Fruit fly (Drosophila melanogaster) whole organism, embryonic: ENCODE results near the gene CG11695.

Experiments used
- CG10543 ChIP-seq: fragments of 200-800 bp; sonication (Bioruptor generic); optimal IDR thresholded peaks from 3 replicates; lab custom pipeline; 2017; ENCODE audit warnings: missing biosample characterization, mild to moderate bottlenecking, missing genetic modification characterization, moderate library complexity
- CG12071 ChIP-seq: fragments of 200-800 bp; sonication (Bioruptor generic); optimal IDR thresholded peaks from 3 replicates; lab custom pipeline; 2018; ENCODE audit warnings: missing biosample characterization, mild to moderate bottlenecking, missing genetic modification characterization
- CG12219 ChIP-seq: fragments of 200-800 bp; sonication (Bioruptor generic); optimal IDR thresholded peaks from 3 replicates; lab custom pipeline; 2018; ENCODE audit warnings: missing biosample characterization, mild to moderate bottlenecking, missing genetic modification characterization
- CG13624 ChIP-seq: fragments of 200-800 bp; sonication (Bioruptor generic); optimal IDR thresholded peaks from 2 replicates; lab custom pipeline; 2016; ENCODE audit warnings: missing biosample characterization, missing genetic modification characterization
- CG15269 ChIP-seq: fragments of 200-800 bp; sonication (Bioruptor generic); optimal IDR thresholded peaks from 2 replicates; lab custom pipeline; 2018; ENCODE audit warnings: missing biosample characterization, mild to moderate bottlenecking, missing genetic modification characterization, moderate library complexity
- CG17186 ChIP-seq: fragments of 200-800 bp; sonication (Bioruptor generic); optimal IDR thresholded peaks from 3 replicates; lab custom pipeline; 2017; ENCODE audit warnings: missing biosample characterization, missing genetic modification reagents, missing genetic modification characterization
- CG17385 ChIP-seq: fragments of 200-800 bp; sonication (Bioruptor generic); optimal IDR thresholded peaks from 3 replicates; lab custom pipeline; 2018; ENCODE audit warnings: missing biosample characterization, mild to moderate bottlenecking, missing genetic modification characterization
- CG2199 ChIP-seq: fragments of 200-800 bp; sonication (Bioruptor generic); IDR thresholded peaks from 3 replicates; pipeline ENCODE4 v1.3.6; 2022; ENCODE audit warnings: missing biosample characterization, missing genetic modification characterization
- CG2678 ChIP-seq: fragments of 200-800 bp; sonication (Bioruptor generic); optimal IDR thresholded peaks from 3 replicates; lab custom pipeline; 2019; ENCODE audit warnings: missing biosample characterization, mild to moderate bottlenecking, missing genetic modification characterization, moderate library complexity
- CG2712 ChIP-seq: fragments of 200-800 bp; optimal IDR thresholded peaks from 3 replicates; lab custom pipeline; 2019; ENCODE audit warnings: missing biosample characterization, mild to moderate bottlenecking, missing genetic modification characterization, moderate library complexity
- CG2875 ChIP-seq: fragments of 200-800 bp; sonication (Bioruptor generic); optimal IDR thresholded peaks from 2 replicates; lab custom pipeline; 2017; ENCODE audit warnings: missing biosample characterization, mild to moderate bottlenecking, missing genetic modification characterization, missing genetic modification reagents
- CG31441 ChIP-seq: fragments of 200-800 bp; sonication (Bioruptor generic); IDR thresholded peaks from 2 replicates; pipeline ENCODE4 v1.3.6; 2022; ENCODE audit warnings: missing biosample characterization, missing genetic modification characterization
- CG34224 ChIP-seq: fragments of 200-800 bp; sonication (Bioruptor generic); IDR thresholded peaks from 3 replicates; pipeline ENCODE4 v1.3.6; 2022; ENCODE audit warnings: missing biosample characterization, missing genetic modification characterization; ENCODE audit not compliant: partially characterized antibody
- CG34422 ChIP-seq: fragments of 200-800 bp; sonication (Bioruptor generic); IDR thresholded peaks from 3 replicates; pipeline ENCODE4 v1.3.6; 2022; ENCODE audit warnings: missing biosample characterization, missing genetic modification characterization
- CG4360 ChIP-seq: fragments of 200-800 bp; sonication (Bioruptor generic); IDR thresholded peaks from 2 replicates; pipeline ENCODE4 v1.3.6; 2022; ENCODE audit warnings: missing biosample characterization, missing genetic modification characterization
- CG6272 ChIP-seq: fragments of 200-800 bp; sonication (Bioruptor generic); IDR thresholded peaks from 2 replicates; pipeline ENCODE4 v1.3.6; 2022; ENCODE audit warnings: missing biosample characterization, missing genetic modification characterization
- CG6654 ChIP-seq: fragments of 200-800 bp; sonication (Bioruptor generic); optimal IDR thresholded peaks from 2 replicates; lab custom pipeline; 2017; ENCODE audit warnings: missing biosample characterization, mild to moderate bottlenecking, missing genetic modification characterization
- CG7271 ChIP-seq: fragments of 200-800 bp; sonication (Bioruptor generic); optimal IDR thresholded peaks from 2 replicates; lab custom pipeline; 2018; ENCODE audit warnings: missing biosample characterization, mild to moderate bottlenecking, missing genetic modification characterization, moderate library complexity
- CG7556 ChIP-seq: fragments of 200-800 bp; sonication (Bioruptor generic); optimal IDR thresholded peaks from 2 replicates; lab custom pipeline; 2017; ENCODE audit warnings: missing biosample characterization, mild to moderate bottlenecking, missing genetic modification characterization
- CG7745 ChIP-seq: fragments of 200-800 bp; sonication (Bioruptor generic); optimal IDR thresholded peaks from 2 replicates; lab custom pipeline; 2018; ENCODE audit warnings: missing biosample characterization, mild to moderate bottlenecking, missing genetic modification characterization, moderate library complexity
- CG7839 ChIP-seq: fragments of 200-800 bp; sonication (Bioruptor generic); optimal IDR thresholded peaks from 3 replicates; lab custom pipeline; 2018; ENCODE audit warnings: missing biosample characterization, mild to moderate bottlenecking, missing genetic modification characterization, moderate library complexity
- CG8281 ChIP-seq: fragments of 200-800 bp; sonication (Bioruptor generic); optimal IDR thresholded peaks from 2 replicates; lab custom pipeline; 2018; ENCODE audit warnings: missing biosample characterization, mild to moderate bottlenecking, missing genetic modification characterization, moderate library complexity
- CG9609 ChIP-seq: fragments of 200-800 bp; sonication (Bioruptor generic); optimal IDR thresholded peaks from 3 replicates; lab custom pipeline; 2016; ENCODE audit warnings: missing biosample characterization, missing genetic modification characterization
- CoRest ChIP-seq: fragments of 200-800 bp; sonication (Bioruptor generic); optimal IDR thresholded peaks from 3 replicates; lab custom pipeline; 2018; ENCODE audit warnings: missing biosample characterization, mild to moderate bottlenecking, missing genetic modification characterization, moderate library complexity
- Doc2 ChIP-seq: fragments of 200-800 bp; sonication (Bioruptor generic); IDR thresholded peaks from 2 replicates; pipeline ENCODE4 v1.3.6; 2022; ENCODE audit warnings: missing biosample characterization, missing genetic modification characterization
- Fer1 ChIP-seq: fragments of 200-800 bp; sonication (Bioruptor generic); optimal IDR thresholded peaks from 2 replicates; lab custom pipeline; 2017; ENCODE audit warnings: missing biosample characterization, mild to moderate bottlenecking, missing genetic modification characterization
- H15 ChIP-seq: fragments of 200-800 bp; sonication (Bioruptor generic); IDR thresholded peaks from 3 replicates; pipeline ENCODE4 v1.3.6; 2022; ENCODE audit warnings: missing biosample characterization, missing genetic modification characterization
- Jarid2 ChIP-seq: fragments of 200-800 bp; sonication (Bioruptor generic); optimal IDR thresholded peaks from 3 replicates; lab custom pipeline; 2017; ENCODE audit warnings: mild to moderate bottlenecking, missing biosample characterization, missing genetic modification reagents, missing genetic modification characterization
- MESR4 ChIP-seq: fragments of 200-800 bp; sonication (Bioruptor generic); optimal IDR thresholded peaks from 2 replicates; lab custom pipeline; 2018; ENCODE audit warnings: missing biosample characterization, mild to moderate bottlenecking, missing genetic modification characterization, moderate library complexity
- Med ChIP-seq: fragments of 200-800 bp; sonication (Bioruptor generic); peaks from one replicate; lab custom pipeline; 2016; ENCODE audit warnings: missing biosample characterization, missing genetic modification characterization, mild to moderate bottlenecking, inconsistent platforms, moderate library complexity
- Oli ChIP-seq: fragments of 200-800 bp; sonication (Bioruptor generic); optimal IDR thresholded peaks from 2 replicates; lab custom pipeline; 2018; ENCODE audit warnings: missing biosample characterization, mild to moderate bottlenecking, missing genetic modification characterization, moderate library complexity
- Taf1 ChIP-seq: fragments of 200-800 bp; sonication (Bioruptor generic); IDR thresholded peaks from 2 replicates; pipeline ENCODE4 v1.3.6; 2022; ENCODE audit warnings: missing biosample characterization, missing genetic modification characterization
- al ChIP-seq: fragments of 200-800 bp; sonication (Bioruptor generic); IDR thresholded peaks from 2 replicates; pipeline ENCODE4 v1.3.6; 2022; ENCODE audit warnings: missing biosample characterization, missing genetic modification characterization
- ase ChIP-seq: fragments of 200-800 bp; sonication (Bioruptor generic); IDR thresholded peaks from 3 replicates; pipeline ENCODE4 v1.3.6; 2022; ENCODE audit warnings: missing biosample characterization, missing genetic modification characterization
- btn ChIP-seq: fragments of 200-800 bp; sonication (Bioruptor generic); optimal IDR thresholded peaks from 2 replicates; lab custom pipeline; 2016; ENCODE audit warnings: missing biosample characterization, missing genetic modification characterization
- chinmo ChIP-seq: fragments of 200-800 bp; sonication (Bioruptor generic); IDR thresholded peaks from 4 replicates; pipeline ENCODE4 v1.3.6; 2022; ENCODE audit warnings: missing biosample characterization, missing genetic modification characterization; ENCODE audit not compliant: partially characterized antibody
- dysf ChIP-seq: fragments of 200-800 bp; sonication (Bioruptor generic); IDR thresholded peaks from 3 replicates; pipeline ENCODE4 v1.3.6; 2022; ENCODE audit warnings: missing biosample characterization, missing genetic modification characterization
- ftz-f1 ChIP-seq: fragments of 200-800 bp; sonication (Bioruptor generic); optimal IDR thresholded peaks from 2 replicates; lab custom pipeline; 2016; ENCODE audit warnings: missing biosample characterization, missing genetic modification characterization
- h ChIP-seq: fragments of >200 bp; optimal IDR thresholded peaks from 2 replicates; lab custom pipeline; 2017
- lola ChIP-seq, 3 experiments: fragments of >200 bp in 2 of 3; fragments of 200-800 bp in 1 of 3; sonication (Bioruptor generic) in 1 of 3; optimal IDR thresholded peaks; 2 replicates each; lab custom pipeline; 2017 to 2019; ENCODE audit warnings: missing biosample characterization in 3 of 3, missing genetic modification characterization in 3 of 3, mild to moderate bottlenecking in 1 of 3, moderate library complexity in 1 of 3
- lov ChIP-seq, 2 experiments: fragments of 200-800 bp in 1 of 2; fragments of >200 bp in 1 of 2; sonication (Bioruptor generic) in 1 of 2; IDR thresholded peaks in 1 of 2; optimal IDR thresholded peaks in 1 of 2; 2 replicates in 1 of 2; 3 replicates in 1 of 2; pipeline versions ENCODE4 v1.3.6 to Lab custom; 2017 to 2022; ENCODE audit warnings: missing biosample characterization in 1 of 2, missing genetic modification characterization in 1 of 2
- repo ChIP-seq: fragments of 200-800 bp; sonication (Bioruptor generic); optimal IDR thresholded peaks from 2 replicates; lab custom pipeline; 2016; ENCODE audit warnings: missing biosample characterization, missing genetic modification characterization
- salm ChIP-seq: fragments of 200-800 bp; sonication (Bioruptor generic); optimal IDR thresholded peaks from 2 replicates; lab custom pipeline; 2018; ENCODE audit warnings: missing biosample characterization, mild to moderate bottlenecking, missing genetic modification characterization
- sens ChIP-seq: fragments of 200-800 bp; sonication (Bioruptor generic); peaks from one replicate; lab custom pipeline; 2016; ENCODE audit warnings: missing biosample characterization, missing genetic modification characterization
- sna ChIP-seq: fragments of 200-800 bp; sonication (Bioruptor generic); IDR thresholded peaks from 2 replicates; pipeline ENCODE4 v1.3.6; 2022; ENCODE audit warnings: missing biosample characterization, missing genetic modification characterization; ENCODE audit not compliant: partially characterized antibody
- sug ChIP-seq: fragments of 200-800 bp; optimal IDR thresholded peaks from 2 replicates; lab custom pipeline; 2019; ENCODE audit warnings: missing biosample characterization, mild to moderate bottlenecking, missing genetic modification characterization, moderate library complexity

CG11695 gene

DNA sequence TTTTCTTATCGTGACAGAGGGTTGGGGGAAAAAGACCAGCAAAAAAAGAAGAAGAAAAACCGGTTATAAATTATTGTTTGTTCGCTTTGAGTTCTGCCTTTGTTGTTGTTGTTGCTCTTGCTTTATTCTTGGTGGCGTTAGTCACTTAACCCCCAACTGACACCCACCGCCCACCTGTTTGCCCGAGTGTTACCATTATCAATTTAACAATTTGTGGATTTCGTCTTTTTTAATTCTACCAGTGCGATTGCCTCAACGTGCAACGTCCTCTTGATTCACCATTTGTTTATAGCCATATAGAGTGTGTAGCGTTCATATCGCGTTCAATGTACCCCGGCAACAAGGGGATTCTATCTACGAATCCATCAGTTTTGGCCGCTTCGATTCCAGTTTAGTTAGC is 24.7 kb downstream of the CG11695 start:
- TF ChIP-seq CG10543 (GFP tag; lab: Kevin White, UChicago) (no peak), CG34224 (GFP tag; lab: Robert Waterston, UW) (0 out of 3 replicates have a peak, but pooled peaks have one; percentile 13), Doc2 (GFP tag; lab: Robert Waterston, UW) (no peak), CG2712 (tag; lab: Kevin White, UChicago) (no peak), chinmo (GFP tag; lab: Robert Waterston, UW) (0 out of 4 replicates have a peak, but pooled peaks have one; percentile 23), al (no peak), sug (tag; lab: Kevin White, UChicago) (peak; percentile 40), CG7839 (no peak), CG4360 (GFP tag; lab: Robert Waterston, UW) (peak; percentile 70), CG31441 (GFP tag; lab: Robert Waterston, UW) (no peak), CG17385 (GFP tag; lab: Kevin White, UChicago) (peak; percentile 78), CG17186 (GFP tag; lab: Kevin White, UChicago) (no peak)

DNA sequence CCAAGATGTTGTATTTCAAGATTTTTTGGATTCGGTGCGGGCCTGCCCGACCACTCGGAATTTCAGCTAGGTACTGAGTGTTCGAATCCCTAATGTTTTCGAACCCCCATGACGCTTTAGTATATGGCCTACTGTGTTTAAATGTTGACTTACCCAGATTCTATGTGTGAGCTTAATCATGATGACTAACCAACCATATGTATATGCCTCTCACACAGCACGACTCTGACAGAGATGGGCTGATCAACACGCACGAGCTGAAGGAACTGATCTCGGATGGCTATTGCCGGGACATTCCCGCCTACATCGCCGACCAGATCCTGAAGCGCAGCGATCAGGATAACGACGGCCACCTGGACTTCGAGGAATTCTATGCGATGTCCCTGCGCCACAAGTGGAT is 27.4 kb downstream of the CG11695 start, which contains the start of gene CG2533:
TSS of gene CG2533 (minus strand) at position 101 of the 400 bp plus-strand sequence.
- no peak for TF ChIP-seq lola (GFP tag; optimal IDR thresholded peaks at IDR 0.05; lab: Kevin White, UChicago)
- TF ChIP-seq H15 (GFP tag; lab: Robert Waterston, UW) = no peak
- no peak for TF ChIP-seq CG12219 (GFP tag; lab: Kevin White, UChicago)
- no peak for TF ChIP-seq CG15269 (tag; lab: Kevin White, UChicago)
- TF ChIP-seq CG2875 (GFP tag; lab: Kevin White, UChicago) = no peak
- no peak for TF ChIP-seq Taf1 (GFP tag; lab: Robert Waterston, UW)
- no peak for TF ChIP-seq Oli (tag; lab: Kevin White, UChicago)
- no peak for TF ChIP-seq ase (GFP tag; lab: Robert Waterston, UW)
- TF ChIP-seq CG2199 (GFP tag; lab: Robert Waterston, UW) = no peak

DNA sequence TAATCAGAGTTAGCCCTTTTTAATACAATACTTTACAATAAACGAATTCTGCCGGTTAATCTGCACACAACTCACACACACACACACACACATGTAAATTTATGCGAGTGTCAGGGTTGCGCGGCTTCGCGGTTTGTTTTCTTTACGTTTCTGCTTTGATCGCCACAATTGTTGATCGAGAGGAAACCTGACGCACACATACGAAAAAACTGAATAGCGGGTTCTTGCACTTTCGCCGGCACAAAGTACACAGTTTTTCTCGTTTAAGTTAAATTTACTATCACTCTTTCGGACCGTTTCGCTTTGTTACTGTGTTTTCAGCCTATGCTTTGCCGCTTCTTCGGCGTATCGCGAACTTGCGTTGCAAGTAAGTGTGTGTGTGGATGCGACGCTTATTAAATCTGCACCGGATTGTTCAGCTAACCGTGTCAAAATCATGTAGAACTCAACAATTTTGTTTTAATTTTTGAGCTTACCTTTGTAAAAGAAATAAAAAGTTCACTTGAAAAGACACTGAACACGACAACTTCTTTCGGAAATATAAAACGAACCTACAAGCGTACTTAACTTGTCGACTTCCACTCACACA is 34.5 kb downstream of the CG11695 start:
- TF ChIP-seq CG7556 (no peak), h (lab: Kevin White, UChicago) (no peak), H15 (GFP tag; lab: Robert Waterston, UW) (no peak), Fer1 (GFP tag; lab: Kevin White, UChicago) (no peak), CG2678 (no peak), MESR4 (peak; percentile 11), salm (tag; lab: Kevin White, UChicago) (no peak), CG9609 (GFP tag; lab: Kevin White, UChicago) (no peak), repo (GFP tag; lab: Kevin White, UChicago) (no peak), CG13624 (GFP tag; lab: Kevin White, UChicago) (no peak), sens (GFP tag; lab: Kevin White, UChicago) (peak; percentile 7), ftz-f1 (GFP tag; lab: Kevin White, UChicago) (peak; percentile 32), Med (GFP tag; lab: Kevin White, UChicago) (peak; percentile 70), CG6272 (GFP tag; lab: Robert Waterston, UW) (no peak), lov (optimal IDR thresholded peaks at IDR 0.05; lab: Kevin White, UChicago) (no peak), lov (GFP tag; IDR thresholded peaks at IDR 0.05; lab: Robert Waterston, UW) (no peak), btn (GFP tag; lab: Kevin White, UChicago) (no peak), CG34422 (GFP tag; lab: Robert Waterston, UW) (0 out of 3 replicates have a peak, but pooled peaks have one; percentile 47), CoRest (tag; lab: Kevin White, UChicago) (no peak), CG7271 (no peak), Jarid2 (peak; percentile 22), sna (GFP tag; lab: Robert Waterston, UW) (0 out of 2 replicates have a peak, but pooled peaks have one; percentile 6), CG7745 (tag; lab: Kevin White, UChicago) (no peak), CG6654 (no peak), CG12071 (GFP tag; lab: Kevin White, UChicago) (no peak), dysf (GFP tag; lab: Robert Waterston, UW) (no peak), CG8281 (tag; lab: Kevin White, UChicago) (no peak)
